Fruit fly (Drosophila melanogaster) whole organism, pupa: ENCODE results near the gene CG7840.
A peak's percentile ranks its signal among the peaks of the same experiment; 100 is the strongest.

Source experiments
- CG13204 ChIP-seq: fragments of 200-800 bp; sonication (Bioruptor generic); optimal IDR thresholded peaks from 2 replicates; lab custom pipeline; 2018; ENCODE audit warnings: missing biosample characterization, mild to moderate bottlenecking, missing genetic modification characterization, moderate library complexity
- CG17806 ChIP-seq: fragments of 200-800 bp; sonication (Bioruptor generic); optimal IDR thresholded peaks from 2 replicates; lab custom pipeline; 2018; ENCODE audit warnings: missing biosample characterization, mild to moderate bottlenecking, missing genetic modification characterization, moderate library complexity
- CG32121 ChIP-seq: fragments of 200-800 bp; sonication (Bioruptor generic); IDR thresholded peaks from 2 replicates; pipeline ENCODE4 v1.3.6; 2022; ENCODE audit warnings: missing biosample characterization, missing genetic modification characterization
- CG4496 ChIP-seq: fragments of 200-800 bp; sonication (Bioruptor generic); IDR thresholded peaks from 3 replicates; pipeline ENCODE4 v1.3.6; 2022; ENCODE audit warnings: missing biosample characterization, missing genetic modification characterization
- CG8159 ChIP-seq: fragments of 200-800 bp; sonication (Bioruptor generic); optimal IDR thresholded peaks from 3 replicates; lab custom pipeline; 2018; ENCODE audit warnings: missing biosample characterization, mild to moderate bottlenecking, missing genetic modification characterization, moderate library complexity
- CG8301 ChIP-seq: fragments of 200-800 bp; sonication (Bioruptor generic); optimal IDR thresholded peaks from 2 replicates; lab custom pipeline; 2018; ENCODE audit warnings: missing biosample characterization, mild to moderate bottlenecking, missing genetic modification characterization
- CG9948 ChIP-seq: fragments of 200-800 bp; sonication (Bioruptor generic); optimal IDR thresholded peaks from 2 replicates; lab custom pipeline; 2018; ENCODE audit warnings: missing biosample characterization, mild to moderate bottlenecking, missing genetic modification characterization, moderate library complexity
- EcR ChIP-seq: fragments of 200-800 bp; sonication (Bioruptor generic); optimal IDR thresholded peaks from 3 replicates; lab custom pipeline; 2019; ENCODE audit warnings: missing biosample characterization, missing genetic modification characterization, mild to moderate bottlenecking, moderate library complexity, missing genetic modification reagents
- Ets98B ChIP-seq: fragments of 200-800 bp; sonication (Bioruptor generic); IDR thresholded peaks from 2 replicates; pipeline ENCODE4 v1.3.6; 2022; ENCODE audit warnings: missing biosample characterization, missing genetic modification characterization
- Pif1A ChIP-seq: fragments of 200-800 bp; sonication (Bioruptor generic); optimal IDR thresholded peaks from 3 replicates; lab custom pipeline; 2016; ENCODE audit warnings: missing biosample characterization, missing genetic modification characterization
- Snoo ChIP-seq: fragments of 200-800 bp; sonication (Bioruptor generic); optimal IDR thresholded peaks from 3 replicates; lab custom pipeline; 2017; ENCODE audit warnings: missing biosample characterization, mild to moderate bottlenecking, missing genetic modification characterization, inconsistent platforms
- fd96Ca ChIP-seq: fragments of 200-800 bp; sonication (Bioruptor generic); IDR thresholded peaks from 3 replicates; pipeline ENCODE4 v1.3.6; 2022; ENCODE audit warnings: missing biosample characterization, missing genetic modification characterization
- rn ChIP-seq: fragments of 200-800 bp; sonication (Bioruptor generic); IDR thresholded peaks from 2 replicates; pipeline ENCODE4 v1.3.6; 2022; ENCODE audit warnings: missing biosample characterization, missing genetic modification characterization

DNA sequence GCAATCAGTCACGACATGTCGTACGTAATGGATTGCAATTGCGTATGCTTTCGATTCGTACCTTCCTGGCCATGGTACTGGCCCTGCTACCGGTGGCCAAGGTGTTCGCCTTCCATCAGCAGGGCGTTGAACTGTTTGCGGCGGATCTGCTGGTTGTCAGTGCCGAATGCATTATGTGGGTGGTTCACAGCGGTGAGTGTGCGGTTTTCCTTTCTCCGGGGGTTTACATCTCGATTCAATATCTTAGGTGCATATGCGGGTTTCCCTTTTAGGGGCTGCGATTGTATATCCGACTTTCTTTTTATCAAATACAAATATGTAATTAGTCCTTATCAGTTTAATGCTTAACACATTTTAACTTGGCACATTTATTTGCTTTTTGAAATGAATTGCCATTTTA lies 6.4 kb downstream of the CG7840 start:
- TF ChIP-seq Snoo (tag; lab: Kevin White, UChicago) (no peak), CG13204 (GFP tag; lab: Kevin White, UChicago) (no peak), CG32121 (GFP tag; lab: Robert Waterston, UW) (no peak), CG17806 (tag; lab: Kevin White, UChicago) (no peak), CG9948 (tag; lab: Kevin White, UChicago) (no peak), EcR (peak; percentile 32), Ets98B (no peak), Pif1A (GFP tag; lab: Kevin White, UChicago) (no peak), rn (GFP tag; lab: Robert Waterston, UW) (no peak), CG4496 (GFP tag; lab: Robert Waterston, UW) (no peak), fd96Ca (no peak), CG8159 (tag; lab: Kevin White, UChicago) (no peak), CG8301 (tag; lab: Kevin White, UChicago) (no peak)
